Worm (Caenorhabditis elegans): ENCODE results near the gene dro-1.

ce11 chrIII:13393239-13393638 is 50.8 kb downstream of the dro-1 start, which contains the start of gene dnj-17:
- TF ChIP-seq flt-1 (GFP tag; IDR thresholded peaks at IDR 0.05) (no peak), aly-1 (tag; optimal IDR thresholded peaks at IDR 0.05) (no peak), ceh-13 (GFP tag; optimal IDR thresholded peaks at IDR 0.05) (no peak), ama-1 (optimal IDR thresholded peaks at IDR 0.05) (no peak), hnd-1 (tag; optimal IDR thresholded peaks at IDR 0.05) (no peak), F13C5.2 (tag; optimal IDR thresholded peaks at IDR 0.05) (no peak)

Measured in whole organism, early embryonic.